Worm (Caenorhabditis elegans) whole organism, late embryonic: ENCODE measurements around the gene hdl-2.

Source experiments
- ama-1 ChIP-seq: fragments of 150-350 bp; optimal IDR thresholded peaks from 2 replicates; lab custom pipeline; 2014
- ceh-31 ChIP-seq: sonication (generic microtip); optimal IDR thresholded peaks from 2 replicates; lab custom pipeline; 2016; ENCODE audit warnings: missing genetic modification characterization, missing compliant biosample characterization
- dve-1 ChIP-seq: sonication (generic microtip); optimal IDR thresholded peaks from 2 replicates; lab custom pipeline; 2017; ENCODE audit warnings: antibody characterized with exemption, mild to moderate bottlenecking, missing genetic modification characterization, missing compliant biosample characterization
- elt-4 ChIP-seq: sonication (generic microtip); optimal IDR thresholded peaks from 2 replicates; lab custom pipeline; 2016; ENCODE audit warnings: missing genetic modification characterization, missing compliant biosample characterization
- fkh-10 ChIP-seq: fragments of 150-350 bp; optimal IDR thresholded peaks from 2 replicates; lab custom pipeline; 2014; ENCODE audit warnings: missing biosample characterization, missing genetic modification reagents, missing genetic modification characterization
- madf-2 ChIP-seq: sonication (generic microtip); optimal IDR thresholded peaks from 2 replicates; lab custom pipeline; 2017; ENCODE audit warnings: missing genetic modification characterization, missing compliant biosample characterization
- nhr-232 ChIP-seq: sonication (generic microtip); optimal IDR thresholded peaks from 2 replicates; lab custom pipeline; 2016; ENCODE audit warnings: missing genetic modification characterization, missing compliant biosample characterization
- npax-4 ChIP-seq: sonication (generic microtip); optimal IDR thresholded peaks from 2 replicates; lab custom pipeline; 2016; ENCODE audit warnings: missing genetic modification characterization, missing compliant biosample characterization
- pha-4 ChIP-seq: fragments of 150-350 bp; optimal IDR thresholded peaks from 2 replicates; lab custom pipeline; 2018; ENCODE audit warnings: missing biosample characterization, missing genetic modification reagents, missing genetic modification characterization
- zip-5 ChIP-seq: sonication (generic microtip); optimal IDR thresholded peaks from 2 replicates; lab custom pipeline; 2016; ENCODE audit warnings: missing genetic modification characterization, missing compliant biosample characterization

DNA sequence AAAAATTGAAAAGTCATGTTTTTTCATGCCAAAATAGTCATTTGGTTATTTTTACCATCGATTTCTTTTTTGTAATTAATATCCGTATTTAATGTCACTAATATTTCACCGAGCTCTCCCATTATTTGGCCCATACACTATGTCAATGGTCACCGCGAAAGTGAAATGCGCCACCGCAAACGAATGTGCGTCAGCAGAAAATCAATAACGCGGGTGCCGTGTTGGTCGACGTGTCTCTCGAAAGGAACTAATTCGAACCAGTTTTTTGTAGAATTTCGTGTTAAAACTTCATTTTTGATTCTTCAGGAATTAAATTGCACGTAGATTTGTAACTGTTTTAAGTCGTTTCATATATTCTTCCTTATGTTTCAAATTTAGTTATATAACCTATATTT is 47.3 kb upstream of the hdl-2 start:
- no peak for TF ChIP-seq fkh-10 (GFP tag; lab: Kevin White, UChicago)
- no peak for TF ChIP-seq nhr-232 (tag; lab: Kevin White, UChicago)
- TF ChIP-seq madf-2 (tag; lab: Kevin White, UChicago), result no peak
- TF ChIP-seq dve-1 (tag; lab: Kevin White, UChicago), result no peak
- no peak for TF ChIP-seq pha-4 (tag; lab: Kevin White, UChicago)
- no peak for TF ChIP-seq ama-1 (lab: Kevin White, UChicago)
- TF ChIP-seq npax-4 (tag; lab: Kevin White, UChicago), result no peak
- TF ChIP-seq ceh-31 (tag; lab: Kevin White, UChicago), result no peak
- TF ChIP-seq zip-5 (tag; lab: Kevin White, UChicago), result no peak
- TF ChIP-seq elt-4, result no peak
